Worm (Caenorhabditis elegans) whole organism, L3 larva: ENCODE data around the gene nas-9.

ENCODE experiments used
- R02D3.7 ChIP-seq: fragments of 150-350 bp; optimal IDR thresholded peaks from 2 replicates; lab custom pipeline; 2014; ENCODE audit warnings: missing biosample characterization, missing genetic modification characterization
- ZK546.5 ChIP-seq: sonication (generic microtip); optimal IDR thresholded peaks from 2 replicates; lab custom pipeline; 2017; ENCODE audit warnings: missing biosample characterization, missing genetic modification characterization
- aly-2 ChIP-seq: fragments of 150-350 bp; optimal IDR thresholded peaks from 2 replicates; lab custom pipeline; 2014; ENCODE audit warnings: missing biosample characterization, missing genetic modification characterization
- ama-1 ChIP-seq: fragments of 150-350 bp; optimal IDR thresholded peaks from 2 replicates; lab custom pipeline; 2018
- ceh-16 ChIP-seq: sonication (generic microtip); optimal IDR thresholded peaks from 2 replicates; lab custom pipeline; 2017; ENCODE audit warnings: missing biosample characterization, missing genetic modification characterization
- ceh-28 ChIP-seq: fragments of 150-350 bp; optimal IDR thresholded peaks from 2 replicates; lab custom pipeline; 2014; ENCODE audit warnings: missing biosample characterization, missing genetic modification reagents, missing genetic modification characterization
- ceh-9 ChIP-seq: sonication (generic microtip); optimal IDR thresholded peaks from 2 replicates; lab custom pipeline; 2018; ENCODE audit warnings: missing biosample characterization, missing genetic modification characterization
- daf-12 ChIP-seq: fragments of 150-350 bp; optimal IDR thresholded peaks from 2 replicates; lab custom pipeline; 2014; ENCODE audit warnings: missing biosample characterization, missing genetic modification reagents, missing genetic modification characterization
- egl-27 ChIP-seq: sonication (generic microtip); optimal IDR thresholded peaks from 4 replicates; lab custom pipeline; 2017; ENCODE audit warnings: missing biosample characterization, missing genetic modification reagents, missing genetic modification characterization
- elt-1 ChIP-seq: fragments of 150-350 bp; optimal IDR thresholded peaks from 2 replicates; lab custom pipeline; 2014; ENCODE audit warnings: missing biosample characterization, missing genetic modification characterization
- elt-2 ChIP-seq: sonication (generic microtip); optimal IDR thresholded peaks from 2 replicates; lab custom pipeline; 2016; ENCODE audit warnings: missing genetic modification reagents, mild to moderate bottlenecking, missing genetic modification characterization, missing compliant biosample characterization
- elt-3 ChIP-seq, 3 experiments: fragments of 150-350 bp in 1 of 3; sonication (generic microtip) in 2 of 3; optimal IDR thresholded peaks; 2 replicates in 2 of 3; 4 replicates in 1 of 3; lab custom pipeline; 2014 to 2017; ENCODE audit warnings: missing biosample characterization in 3 of 3, missing genetic modification characterization in 3 of 3
- eor-1 ChIP-seq, 2 experiments: fragments of 150-350 bp; optimal IDR thresholded peaks; 2 replicates each; lab custom pipeline; 2014 to 2018; ENCODE audit warnings: missing biosample characterization in 2 of 2, missing genetic modification characterization in 2 of 2
- fkh-10 ChIP-seq: sonication (generic microtip); optimal IDR thresholded peaks from 2 replicates; lab custom pipeline; 2017; ENCODE audit warnings: missing biosample characterization, missing genetic modification reagents, missing genetic modification characterization
- fkh-2 ChIP-seq: fragments of 150-350 bp; optimal IDR thresholded peaks from 2 replicates; lab custom pipeline; 2014; ENCODE audit warnings: missing biosample characterization, missing genetic modification reagents, missing genetic modification characterization
- fos-1 ChIP-seq: fragments of 150-350 bp; optimal IDR thresholded peaks from 2 replicates; lab custom pipeline; 2014; ENCODE audit warnings: missing biosample characterization, missing genetic modification characterization
- hmg-11 ChIP-seq: sonication (generic microtip); optimal IDR thresholded peaks from 2 replicates; lab custom pipeline; 2016; ENCODE audit warnings: missing genetic modification characterization, missing compliant biosample characterization
- jun-1 ChIP-seq: fragments of 150-350 bp; optimal IDR thresholded peaks from 2 replicates; lab custom pipeline; 2014; ENCODE audit warnings: missing biosample characterization, missing genetic modification reagents, missing genetic modification characterization
- lin-15B ChIP-seq: fragments of 150-350 bp; optimal IDR thresholded peaks from 2 replicates; lab custom pipeline; 2014; ENCODE audit warnings: missing biosample characterization, missing genetic modification characterization
- lin-39 ChIP-seq: fragments of 150-350 bp; optimal IDR thresholded peaks from 2 replicates; lab custom pipeline; 2018; ENCODE audit warnings: missing biosample characterization, missing genetic modification reagents, missing genetic modification characterization
- lsy-12 ChIP-seq: sonication (generic microtip); optimal IDR thresholded peaks from 2 replicates; lab custom pipeline; 2016; ENCODE audit warnings: mild to moderate bottlenecking, missing genetic modification characterization, missing compliant biosample characterization
- mdl-1 ChIP-seq: fragments of 150-350 bp; optimal IDR thresholded peaks from 2 replicates; lab custom pipeline; 2014; ENCODE audit warnings: missing biosample characterization, missing genetic modification characterization
- mml-1 ChIP-seq: fragments of 150-350 bp; sonication (generic microtip); optimal IDR thresholded peaks from 3 replicates; lab custom pipeline; 2014; ENCODE audit warnings: missing biosample characterization, missing genetic modification characterization
- nfya-1 ChIP-seq: sonication (generic microtip); optimal IDR thresholded peaks from 2 replicates; lab custom pipeline; 2017; ENCODE audit warnings: missing genetic modification characterization, mild to moderate bottlenecking, missing compliant biosample characterization, antibody characterized with exemption, moderate library complexity; ENCODE audit not compliant: insufficient read depth
- nhr-11 ChIP-seq: fragments of 150-350 bp; optimal IDR thresholded peaks from 2 replicates; lab custom pipeline; 2014; ENCODE audit warnings: missing biosample characterization, missing genetic modification characterization
- nhr-12 ChIP-seq: fragments of 150-350 bp; optimal IDR thresholded peaks from 2 replicates; lab custom pipeline; 2014; ENCODE audit warnings: missing biosample characterization, missing genetic modification characterization
- nhr-23 ChIP-seq: fragments of 150-350 bp; optimal IDR thresholded peaks from 2 replicates; lab custom pipeline; 2014; ENCODE audit warnings: missing biosample characterization, missing genetic modification reagents, missing genetic modification characterization
- nhr-237 ChIP-seq: fragments of 150-350 bp; optimal IDR thresholded peaks from 2 replicates; lab custom pipeline; 2014; ENCODE audit warnings: missing biosample characterization, missing genetic modification characterization
- nhr-25 ChIP-seq: sonication (generic microtip); optimal IDR thresholded peaks from 2 replicates; lab custom pipeline; 2017; ENCODE audit warnings: missing biosample characterization, missing genetic modification characterization
- nhr-28 ChIP-seq: fragments of 150-350 bp; optimal IDR thresholded peaks from 2 replicates; lab custom pipeline; 2014; ENCODE audit warnings: missing biosample characterization, missing genetic modification characterization
- nhr-43 ChIP-seq: sonication (generic microtip); optimal IDR thresholded peaks from 2 replicates; lab custom pipeline; 2016; ENCODE audit warnings: mild to moderate bottlenecking, missing genetic modification characterization, missing compliant biosample characterization; ENCODE audit not compliant: poor library complexity, severe bottlenecking
- nhr-67 ChIP-seq: fragments of 150-350 bp; optimal IDR thresholded peaks from 2 replicates; lab custom pipeline; 2014; ENCODE audit warnings: missing biosample characterization, missing genetic modification characterization
- nhr-76 ChIP-seq: fragments of 150-350 bp; sonication (generic microtip); optimal IDR thresholded peaks from 5 replicates; lab custom pipeline; 2014; ENCODE audit warnings: missing biosample characterization, missing genetic modification characterization
- nhr-77 ChIP-seq: fragments of 150-350 bp; optimal IDR thresholded peaks from 2 replicates; lab custom pipeline; 2014; ENCODE audit warnings: missing biosample characterization, missing genetic modification characterization
- pha-4 ChIP-seq: fragments of 150-350 bp; optimal IDR thresholded peaks from 2 replicates; lab custom pipeline; 2014; ENCODE audit warnings: missing biosample characterization, missing genetic modification reagents, missing genetic modification characterization
- pqm-1 ChIP-seq: fragments of 150-350 bp; optimal IDR thresholded peaks from 2 replicates; lab custom pipeline; 2017; ENCODE audit warnings: missing biosample characterization, missing genetic modification characterization, inconsistent platforms
- sea-2 ChIP-seq: fragments of 150-350 bp; sonication (generic microtip); optimal IDR thresholded peaks from 4 replicates; lab custom pipeline; 2014; ENCODE audit warnings: missing biosample characterization, missing genetic modification reagents, missing genetic modification characterization
- skn-1 ChIP-seq: fragments of 150-350 bp; optimal IDR thresholded peaks from 2 replicates; lab custom pipeline; 2014; ENCODE audit warnings: missing biosample characterization, missing genetic modification characterization
- snpc-4 ChIP-seq: fragments of 150-350 bp; optimal IDR thresholded peaks from 2 replicates; lab custom pipeline; 2014; ENCODE audit warnings: missing biosample characterization, missing genetic modification characterization
- tbx-2 ChIP-seq: sonication (generic microtip); optimal IDR thresholded peaks from 2 replicates; lab custom pipeline; 2016; ENCODE audit warnings: mild to moderate bottlenecking, missing genetic modification characterization, missing compliant biosample characterization
- unc-39 ChIP-seq: sonication (generic microtip); optimal IDR thresholded peaks from 4 replicates; lab custom pipeline; 2017; ENCODE audit warnings: missing biosample characterization, missing genetic modification characterization
- unc-62 ChIP-seq: fragments of 150-350 bp; sonication (generic microtip); optimal IDR thresholded peaks from 4 replicates; lab custom pipeline; 2014; ENCODE audit warnings: missing biosample characterization, missing genetic modification reagents, missing genetic modification characterization
- ztf-11 ChIP-seq: fragments of 150-350 bp; optimal IDR thresholded peaks from 2 replicates; lab custom pipeline; 2014; ENCODE audit warnings: missing biosample characterization, missing genetic modification characterization
- ztf-4 ChIP-seq: fragments of 150-350 bp; optimal IDR thresholded peaks from 2 replicates; lab custom pipeline; 2014; ENCODE audit warnings: missing biosample characterization, missing genetic modification characterization

nas-9 gene

ce11 chrV:4844591-4844990 is 4.8 kb upstream of the nas-9 start, which contains the start of gene abhd-5.2:
Gene abhd-5.2, plus strand, starts transcription at chrV:4844685.
- peak; percentile 48 for TF ChIP-seq lin-39 (tag; lab: Kevin White, UChicago)
- TF ChIP-seq nhr-25 (tag; lab: Kevin White, UChicago), result peak; percentile 37
- TF ChIP-seq sea-2 (GFP tag; lab: Kevin White, UChicago), result no peak
- no peak for TF ChIP-seq lsy-12 (tag; lab: Kevin White, UChicago)
- TF ChIP-seq skn-1 (tag; lab: Kevin White, UChicago), result no peak
- TF ChIP-seq elt-3 (tag; optimal IDR thresholded peaks at IDR 0.05; lab: Kevin White, UChicago), result no peak
- no peak for TF ChIP-seq nhr-12
- TF ChIP-seq nhr-77 (tag; lab: Kevin White, UChicago), result no peak
- no peak for TF ChIP-seq fos-1 (tag; lab: Kevin White, UChicago)
- no peak for TF ChIP-seq ceh-9 (tag; lab: Kevin White, UChicago)
- TF ChIP-seq elt-2 (tag; lab: Kevin White, UChicago), result peak; percentile 26
- no peak for TF ChIP-seq unc-62 (GFP tag; lab: Kevin White, UChicago)
- TF ChIP-seq fkh-2, result no peak
- TF ChIP-seq eor-1 (tag; optimal IDR thresholded peaks at IDR 0.05; lab: Kevin White, UChicago), result no peak
- peak; percentile 26 for TF ChIP-seq ceh-28
- TF ChIP-seq ztf-4 (tag; lab: Kevin White, UChicago), result no peak
- peak; percentile 8 for TF ChIP-seq nhr-23 (tag; lab: Kevin White, UChicago)
- TF ChIP-seq lin-15B (tag; lab: Kevin White, UChicago), result peak; percentile 29
- TF ChIP-seq pha-4 (tag; lab: Kevin White, UChicago), result peak; percentile 50
- no peak for TF ChIP-seq unc-39 (tag; lab: Kevin White, UChicago)
- TF ChIP-seq ceh-16, result no peak
- TF ChIP-seq nfya-1 (tag; lab: Kevin White, UChicago), result peak; percentile 62
- TF ChIP-seq ama-1 (lab: Kevin White, UChicago), result no peak
- TF ChIP-seq nhr-28, result no peak
- no peak for TF ChIP-seq tbx-2 (tag; lab: Kevin White, UChicago)
- TF ChIP-seq aly-2 (tag; lab: Kevin White, UChicago), result no peak
- no peak for TF ChIP-seq fkh-10 (GFP tag; lab: Kevin White, UChicago)
- no peak for TF ChIP-seq mml-1 (tag; lab: Kevin White, UChicago)
- no peak for TF ChIP-seq jun-1 (tag; lab: Kevin White, UChicago)
- TF ChIP-seq hmg-11 (tag; lab: Kevin White, UChicago), result peak; percentile 55
- no peak for TF ChIP-seq nhr-43 (tag; lab: Kevin White, UChicago)
- TF ChIP-seq elt-1 (tag; lab: Kevin White, UChicago), result no peak
- no peak for TF ChIP-seq nhr-11
- no peak for TF ChIP-seq nhr-76
- no peak for TF ChIP-seq nhr-67 (tag; lab: Kevin White, UChicago)
- no peak for TF ChIP-seq mdl-1 (tag; lab: Kevin White, UChicago)
- no peak for TF ChIP-seq daf-12 (tag; lab: Kevin White, UChicago)
- no peak for TF ChIP-seq nhr-237 (tag; lab: Kevin White, UChicago)
- no peak for TF ChIP-seq ztf-11 (tag; lab: Kevin White, UChicago)
- no peak for TF ChIP-seq R02D3.7 (tag; lab: Kevin White, UChicago)
- no peak for TF ChIP-seq ZK546.5 (tag; lab: Kevin White, UChicago)
- no peak for TF ChIP-seq egl-27 (tag; lab: Kevin White, UChicago)
- peak; percentile 39 for TF ChIP-seq pqm-1 (tag; lab: Kevin White, UChicago)
- TF ChIP-seq snpc-4 (tag; lab: Kevin White, UChicago), result peak; percentile 48

ce11 chrV:4842544-4842943 is 2.7 kb upstream of the nas-9 start, which contains the start of the genes cwp-2 and cwp-3:
Gene cwp-2, minus strand, starts transcription at chrV:4842644.
Gene cwp-3, plus strand, starts transcription at chrV:4842836.
- TF ChIP-seq lin-39 (tag; lab: Kevin White, UChicago) (no peak), aly-2 (tag; lab: Kevin White, UChicago) (no peak), nhr-28 (no peak), ama-1 (lab: Kevin White, UChicago) (no peak), fkh-10 (GFP tag; lab: Kevin White, UChicago) (no peak)
- TF ChIP-seq, all 47 proteins: peak for 0
